Fruit fly (Drosophila melanogaster) whole organism, adult: Measurements from ENCODE around the gene CG7519.

ENCODE experiments used
- CG12768 ChIP-seq: fragments of 200-800 bp; sonication (Bioruptor generic); optimal IDR thresholded peaks from 2 replicates; lab custom pipeline; 2017; ENCODE audit warnings: missing biosample characterization, missing genetic modification characterization, mild to moderate bottlenecking, moderate library complexity, missing genetic modification reagents
- Crg-1 ChIP-seq: fragments of 200-800 bp; sonication (Bioruptor generic); optimal IDR thresholded peaks from 2 replicates; lab custom pipeline; 2016; ENCODE audit warnings: missing biosample characterization, missing genetic modification characterization
- pad ChIP-seq: fragments of 200-800 bp; sonication (Bioruptor generic); optimal IDR thresholded peaks from 3 replicates; lab custom pipeline; 2017; ENCODE audit warnings: missing biosample characterization, missing genetic modification characterization, mild to moderate bottlenecking, moderate library complexity, missing genetic modification reagents

dm6 chr3L:21453623-21454022, 39.3 kb upstream of the CG7519 start:
- TF ChIP-seq pad (no peak), CG12768 (GFP tag; lab: Kevin White, UChicago) (no peak), Crg-1 (GFP tag; lab: Kevin White, UChicago) (no peak)
